Fruit fly (Drosophila melanogaster) Kc167 (cell line): ENCODE measurements around the gene Gfat1.

ENCODE experiments used
- Myc ChIP-seq: fragments of >200 bp; optimal IDR thresholded peaks from 2 replicates; lab custom pipeline; 2017; ENCODE audit warnings: missing external identifiers
- psq ChIP-seq: fragments of >200 bp; optimal IDR thresholded peaks from 2 replicates; lab custom pipeline; 2017; ENCODE audit warnings: missing external identifiers

- TF ChIP-seq psq (lab: Kevin White, UChicago), result no peak
- no peak for TF ChIP-seq Myc (lab: Kevin White, UChicago)
Measured at dm6 chr3R:4174470-4174869, 48.2 kb downstream of the Gfat1 start, which contains the start of gene CG12581.
